Worm (Caenorhabditis elegans): Measurements from ENCODE around the gene C50D2.2.

ce11 chrII:133548-134275, 24.7 kb downstream of the C50D2.2 start, which contains the start of gene cwn-1:
- no peak for TF ChIP-seq zag-1 (tag; optimal IDR thresholded peaks at IDR 0.05)
- TF ChIP-seq egl-27 (tag; optimal IDR thresholded peaks at IDR 0.05) = no peak
- no peak for TF ChIP-seq mdl-1 (tag; optimal IDR thresholded peaks at IDR 0.05)
- TF ChIP-seq fkh-10 (GFP tag; optimal IDR thresholded peaks at IDR 0.05) = no peak
- TF ChIP-seq fos-1 (tag; optimal IDR thresholded peaks at IDR 0.05) = no peak
- no peak for TF ChIP-seq unc-39 (tag; optimal IDR thresholded peaks at IDR 0.05)
- no peak for TF ChIP-seq unc-62 (GFP tag; optimal IDR thresholded peaks at IDR 0.05)
- TF ChIP-seq ceh-82 (tag; optimal IDR thresholded peaks at IDR 0.05) = no peak
- no peak for TF ChIP-seq nhr-11 (tag; optimal IDR thresholded peaks at IDR 0.05)
- no peak for TF ChIP-seq nhr-25 (tag; optimal IDR thresholded peaks at IDR 0.05)
- no peak for TF ChIP-seq pha-4 (tag; optimal IDR thresholded peaks at IDR 0.05)
